Worm (Caenorhabditis elegans) whole organism, L4 larva: Measurements from ENCODE around the gene F38E9.4.
A peak's percentile ranks its signal among the peaks of the same experiment; 100 is the strongest.

Experiments
- F44E2.7 ChIP-seq: fragments of 200-800 bp; sonication (Bioruptor generic); IDR thresholded peaks from 2 replicates; pipeline ENCODE4 v2.1.2; 2022; ENCODE audit warnings: missing genetic modification characterization, missing compliant biosample characterization
- F49E8.2 ChIP-seq: sonication (generic microtip); optimal IDR thresholded peaks from 2 replicates; lab custom pipeline; 2016; ENCODE audit warnings: missing compliant biosample characterization, mild to moderate bottlenecking, missing genetic modification characterization, borderline replicate concordance
- T20F7.1 ChIP-seq: fragments of 200-800 bp; sonication (Bioruptor generic); optimal IDR thresholded peaks from 2 replicates; lab custom pipeline; 2018; ENCODE audit warnings: mild to moderate bottlenecking, missing genetic modification characterization, missing compliant biosample characterization
- Y105C5A.15 ChIP-seq: fragments of 200-800 bp; sonication (Bioruptor generic); IDR thresholded peaks from 2 replicates; pipeline ENCODE4 v1.3.6; 2022; ENCODE audit warnings: missing genetic modification characterization, missing compliant biosample characterization
- ZK546.5 ChIP-seq, 2 experiments: sonication (generic microtip); optimal IDR thresholded peaks; 2 replicates each; lab custom pipeline; 2017; ENCODE audit warnings: missing biosample characterization in 2 of 2, missing genetic modification characterization in 2 of 2
- aly-2 ChIP-seq: sonication (generic microtip); optimal IDR thresholded peaks from 2 replicates; lab custom pipeline; 2018; ENCODE audit warnings: missing biosample characterization, missing genetic modification characterization
- ama-1 ChIP-seq: fragments of 150-350 bp; optimal IDR thresholded peaks from 2 replicates; lab custom pipeline; 2014; ENCODE audit warnings: inconsistent platforms, mixed read lengths
- attf-4 ChIP-seq: sonication (generic microtip); optimal IDR thresholded peaks from 3 replicates; lab custom pipeline; 2017; ENCODE audit warnings: missing biosample characterization, missing genetic modification characterization
- ceh-28 ChIP-seq: fragments of 150-350 bp; optimal IDR thresholded peaks from 2 replicates; lab custom pipeline; 2014; ENCODE audit warnings: missing biosample characterization, missing genetic modification reagents, missing genetic modification characterization
- ceh-62 ChIP-seq: sonication (generic microtip); optimal IDR thresholded peaks from 2 replicates; lab custom pipeline; 2017; ENCODE audit warnings: missing biosample characterization, missing genetic modification characterization
- ceh-82 ChIP-seq: sonication (generic microtip); optimal IDR thresholded peaks from 2 replicates; lab custom pipeline; 2017; ENCODE audit warnings: missing biosample characterization, missing genetic modification characterization
- cey-2 ChIP-seq: sonication (generic microtip); optimal IDR thresholded peaks from 3 replicates; lab custom pipeline; 2017; ENCODE audit warnings: missing genetic modification characterization, mild to moderate bottlenecking, missing compliant biosample characterization, antibody characterized with exemption, borderline replicate concordance; ENCODE audit not compliant: insufficient read depth
- daf-16 ChIP-seq, 3 experiments: sonication (generic microtip); optimal IDR thresholded peaks; 2 replicates each; lab custom pipeline; 2016 to 2017; ENCODE audit warnings: missing genetic modification characterization in 3 of 3, missing genetic modification reagents in 3 of 3, mild to moderate bottlenecking in 2 of 3, missing compliant biosample characterization in 2 of 3, missing biosample characterization in 1 of 3, moderate library complexity in 1 of 3
- dmd-8 ChIP-seq: fragments of 200-800 bp; sonication (Bioruptor generic); IDR thresholded peaks from 2 replicates; pipeline ENCODE4 v1.3.6; 2022; ENCODE audit warnings: missing genetic modification characterization, missing compliant biosample characterization
- dmd-9 ChIP-seq: fragments of 200-800 bp; sonication (Bioruptor generic); IDR thresholded peaks from 2 replicates; pipeline ENCODE4 v1.3.6; 2022; ENCODE audit warnings: missing genetic modification reagents, missing genetic modification characterization, missing compliant biosample characterization
- dve-1 ChIP-seq: sonication (generic microtip); optimal IDR thresholded peaks from 2 replicates; lab custom pipeline; 2017; ENCODE audit warnings: antibody characterized with exemption, mild to moderate bottlenecking, missing genetic modification characterization, missing compliant biosample characterization; ENCODE audit not compliant: insufficient read depth
- egl-43 ChIP-seq: fragments of 200-800 bp; sonication (Bioruptor generic); IDR thresholded peaks from 2 replicates; pipeline ENCODE4 v1.3.6; 2022; ENCODE audit warnings: missing genetic modification reagents, missing genetic modification characterization, missing compliant biosample characterization
- fos-1 ChIP-seq: fragments of 150-350 bp; optimal IDR thresholded peaks from 2 replicates; lab custom pipeline; 2014; ENCODE audit warnings: missing biosample characterization, missing genetic modification characterization
- hif-1 ChIP-seq, 2 experiments: sonication (generic microtip); optimal IDR thresholded peaks; 2 replicates each; lab custom pipeline; 2016 to 2017; ENCODE audit warnings: missing compliant biosample characterization in 2 of 2, missing genetic modification characterization in 2 of 2, missing genetic modification reagents in 2 of 2, missing genotype in 2 of 2, mild to moderate bottlenecking in 1 of 2
- hlh-11 ChIP-seq: fragments of 200-800 bp; sonication (Bioruptor generic); optimal IDR thresholded peaks from 2 replicates; lab custom pipeline; 2018; ENCODE audit warnings: mild to moderate bottlenecking, missing genetic modification characterization, missing compliant biosample characterization
- lim-7 ChIP-seq: fragments of 200-800 bp; sonication (Bioruptor generic); IDR thresholded peaks from 2 replicates; pipeline ENCODE4 v1.3.6; 2022; ENCODE audit warnings: missing genetic modification characterization, missing compliant biosample characterization
- lir-3 ChIP-seq: sonication (generic microtip); optimal IDR thresholded peaks from 2 replicates; lab custom pipeline; 2016; ENCODE audit warnings: mild to moderate bottlenecking, missing genetic modification characterization, missing compliant biosample characterization
- mdl-1 ChIP-seq, 2 experiments: fragments of 150-350 bp in 1 of 2; sonication (generic microtip) in 1 of 2; optimal IDR thresholded peaks; 2 replicates each; lab custom pipeline; 2014 to 2017; ENCODE audit warnings: missing biosample characterization in 2 of 2, missing genetic modification characterization in 2 of 2
- mxl-2 ChIP-seq: fragments of 200-800 bp; sonication (Bioruptor generic); conservative IDR thresholded peaks from 2 replicates; pipeline ENCODE4 v1.3.6; 2022; ENCODE audit warnings: missing genetic modification reagents, missing genetic modification characterization, missing compliant biosample characterization
- mxl-3 ChIP-seq: fragments of 200-800 bp; sonication (Bioruptor generic); optimal IDR thresholded peaks from 2 replicates; lab custom pipeline; 2018; ENCODE audit warnings: mild to moderate bottlenecking, missing genetic modification characterization, missing compliant biosample characterization
- nhr-10 ChIP-seq: fragments of 150-350 bp; optimal IDR thresholded peaks from 2 replicates; lab custom pipeline; 2014; ENCODE audit warnings: missing biosample characterization, missing genetic modification characterization
- nhr-41 ChIP-seq: fragments of 200-800 bp; sonication (Bioruptor generic); IDR thresholded peaks from 2 replicates; pipeline ENCODE4 v1.3.6; 2022; ENCODE audit warnings: missing genetic modification reagents, missing genetic modification characterization, missing compliant biosample characterization
- nhr-76 ChIP-seq: fragments of 150-350 bp; optimal IDR thresholded peaks from 2 replicates; lab custom pipeline; 2014; ENCODE audit warnings: missing biosample characterization, missing genetic modification characterization
- pha-4 ChIP-seq, 2 experiments: fragments of 150-350 bp in 1 of 2; fragments of 200-800 bp in 1 of 2; sonication (Bioruptor generic) in 1 of 2; IDR thresholded peaks in 1 of 2; optimal IDR thresholded peaks in 1 of 2; 2 replicates each; pipeline versions ENCODE4 v1.3.6 to Lab custom; 2014 to 2022; ENCODE audit warnings: missing genetic modification characterization in 2 of 2, missing genetic modification reagents in 2 of 2, missing biosample characterization in 1 of 2, missing compliant biosample characterization in 1 of 2
- saeg-2 ChIP-seq: fragments of 200-800 bp; sonication (Bioruptor generic); IDR thresholded peaks from 2 replicates; pipeline ENCODE4 v1.3.6; 2022; ENCODE audit warnings: missing genetic modification reagents, missing genetic modification characterization, missing compliant biosample characterization
- set-16 ChIP-seq: fragments of 200-800 bp; sonication (Bioruptor generic); IDR thresholded peaks from 2 replicates; pipeline ENCODE4 v1.3.6; 2022; ENCODE audit warnings: missing genetic modification reagents, missing genetic modification characterization, missing compliant biosample characterization
- skn-1 ChIP-seq: fragments of 150-350 bp; optimal IDR thresholded peaks from 2 replicates; lab custom pipeline; 2014; ENCODE audit warnings: missing biosample characterization, missing genetic modification characterization
- snpc-1.2 ChIP-seq: fragments of 200-800 bp; sonication (Bioruptor generic); IDR thresholded peaks from 2 replicates; pipeline ENCODE4 v1.3.6; 2022; ENCODE audit warnings: missing genetic modification reagents, missing genetic modification characterization, missing compliant biosample characterization
- spr-1 ChIP-seq: sonication (generic microtip); optimal IDR thresholded peaks from 2 replicates; lab custom pipeline; 2016; ENCODE audit warnings: mild to moderate bottlenecking, missing genetic modification characterization, missing compliant biosample characterization
- unc-62 ChIP-seq, 3 experiments: fragments of 150-350 bp in 1 of 3; sonication (generic microtip); optimal IDR thresholded peaks in 2 of 3; peaks in 1 of 3; 1 replicate in 1 of 3; 2 replicates in 2 of 3; lab custom pipeline; 2014 to 2017; ENCODE audit warnings: missing biosample characterization in 3 of 3, missing genetic modification characterization in 3 of 3, missing genetic modification reagents in 3 of 3, missing genotype in 1 of 3
- vab-7 ChIP-seq: fragments of 200-800 bp; sonication (Bioruptor generic); IDR thresholded peaks from 2 replicates; pipeline ENCODE4 v1.3.6; 2022; ENCODE audit warnings: missing genetic modification reagents, missing genetic modification characterization, missing compliant biosample characterization
- zfp-2 ChIP-seq: sonication (generic microtip); optimal IDR thresholded peaks from 2 replicates; lab custom pipeline; 2016; ENCODE audit warnings: mild to moderate bottlenecking, missing genetic modification characterization, missing compliant biosample characterization

The F38E9.4 gene

DNA sequence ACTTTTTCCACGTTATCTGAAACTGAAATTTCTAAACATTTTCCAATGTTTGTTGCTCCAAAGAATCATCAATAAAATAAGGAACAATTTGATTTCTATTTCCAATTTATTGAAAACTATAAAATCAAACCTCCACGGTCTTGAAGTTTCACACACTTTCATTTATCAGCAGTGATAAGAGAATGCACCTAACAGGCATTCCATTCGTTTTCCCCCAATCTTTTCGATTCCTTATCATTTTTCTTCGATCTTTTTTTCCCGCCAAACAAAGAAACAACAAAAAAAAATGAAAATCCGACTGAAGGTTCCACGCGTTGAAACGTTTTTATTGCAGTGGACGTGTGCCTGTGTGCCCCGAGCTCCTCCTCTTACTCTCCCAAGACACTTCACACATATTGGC is 4.9 kb downstream of the F38E9.4 start, which contains the start of gene nas-39 (continued):
- no peak for TF ChIP-seq nhr-76 (tag; lab: Kevin White, UChicago)
- no peak for TF ChIP-seq dmd-9 (GFP tag; lab: Robert Waterston, UW)
- no peak for TF ChIP-seq Y105C5A.15 (GFP tag; lab: Robert Waterston, UW)
- TF ChIP-seq ZK546.5 (tag; optimal IDR thresholded peaks at IDR 0.05; lab: Kevin White, UChicago), result no peak
- TF ChIP-seq mdl-1 (tag; optimal IDR thresholded peaks at IDR 0.05; lab: Kevin White, UChicago), result no peak
- no peak for TF ChIP-seq unc-62 (GFP tag; optimal IDR thresholded peaks at IDR 0.05 in 1 of 2; lab: Kevin White, UChicago)
- TF ChIP-seq unc-62 (tag; optimal IDR thresholded peaks at IDR 0.05; lab: Kevin White, UChicago), result no peak
- TF ChIP-seq hif-1 (tag; optimal IDR thresholded peaks at IDR 0.05; lab: Kevin White, UChicago), result no peak
- TF ChIP-seq spr-1, result no peak
- TF ChIP-seq pha-4 (GFP tag; IDR thresholded peaks at IDR 0.05; lab: Robert Waterston, UW), result no peak
- no peak for TF ChIP-seq pha-4 (tag; optimal IDR thresholded peaks at IDR 0.05; lab: Kevin White, UChicago)
- TF ChIP-seq ceh-28 (tag; lab: Kevin White, UChicago), result no peak
- no peak for TF ChIP-seq ceh-62
- TF ChIP-seq nhr-10 (tag; lab: Kevin White, UChicago), result no peak
- no peak for TF ChIP-seq fos-1
- no peak for TF ChIP-seq saeg-2 (GFP tag; lab: Robert Waterston, UW)
- TF ChIP-seq nhr-41, result no peak
- no peak for TF ChIP-seq cey-2 (tag; lab: Kevin White, UChicago)
- TF ChIP-seq aly-2 (tag; lab: Kevin White, UChicago), result no peak
- no peak for TF ChIP-seq daf-16 (GFP tag; optimal IDR thresholded peaks at IDR 0.05; lab: Kevin White, UChicago)
- TF ChIP-seq daf-16 (tag; optimal IDR thresholded peaks at IDR 0.05; lab: Kevin White, UChicago), result peak; percentile 71
- peak; percentile 46 for TF ChIP-seq hlh-11 (tag; lab: Kevin White, UChicago)
- TF ChIP-seq dmd-8 (GFP tag; lab: Robert Waterston, UW), result no peak
- TF ChIP-seq mxl-3 (GFP tag; lab: Kevin White, UChicago), result no peak
- TF ChIP-seq, all 104 proteins: peak for 7

DNA sequence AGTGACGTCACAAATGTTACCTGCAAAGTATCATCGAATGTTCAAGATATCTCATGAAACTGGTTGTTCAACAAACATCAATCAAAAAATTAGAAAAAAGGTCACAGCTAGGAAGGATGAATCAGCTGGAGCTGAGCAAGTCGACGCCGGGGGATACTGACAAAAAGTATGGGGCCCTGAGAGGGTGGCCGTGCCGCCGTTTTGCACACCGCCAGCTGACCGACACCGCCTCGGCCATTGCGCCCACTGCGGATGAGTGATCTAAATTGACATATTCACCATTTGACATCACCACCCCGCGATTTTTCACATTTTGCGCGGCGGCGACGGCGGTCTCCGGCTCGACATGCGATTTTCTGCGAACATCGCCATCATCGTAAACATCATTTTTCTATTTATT is 5.4 kb downstream of the F38E9.4 start:
- TF ChIP-seq mxl-2 (GFP tag; lab: Robert Waterston, UW) (no peak), set-16 (GFP tag; lab: Robert Waterston, UW) (peak; percentile 82)

DNA sequence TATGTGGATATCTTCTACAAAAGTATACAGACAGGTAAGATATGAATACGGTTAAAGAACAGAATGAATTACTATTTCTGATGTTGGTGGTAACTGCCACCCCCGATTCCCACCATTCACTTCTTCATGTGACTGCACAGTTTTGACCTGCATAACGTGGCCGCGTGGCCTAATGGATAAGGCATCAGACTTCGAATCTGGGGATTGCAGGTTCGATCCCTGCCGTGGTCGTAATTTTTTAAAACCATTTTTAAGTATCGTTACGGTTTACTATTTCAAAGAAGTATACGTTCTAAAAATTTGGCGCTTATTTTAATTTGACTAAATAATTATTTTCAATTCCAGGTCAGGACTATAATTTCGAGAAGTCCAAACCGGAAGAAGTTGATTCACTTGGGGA is 9.6 kb downstream of the F38E9.4 start:
- no peak for TF ChIP-seq dve-1 (tag; lab: Kevin White, UChicago)
- TF ChIP-seq skn-1 (tag; lab: Kevin White, UChicago), result no peak
- TF ChIP-seq egl-43 (GFP tag; lab: Robert Waterston, UW), result 0 out of 2 replicates have a peak, but pooled peaks have one; percentile 37
- TF ChIP-seq attf-4, result no peak
- no peak for TF ChIP-seq F44E2.7 (GFP tag; lab: Robert Waterston, UW)
- TF ChIP-seq unc-62 (GFP tag; optimal IDR thresholded peaks at IDR 0.05 in 1 of 2; lab: Kevin White, UChicago), result peak in 1 of 2 experiments; percentile 36
- no peak for TF ChIP-seq unc-62 (tag; optimal IDR thresholded peaks at IDR 0.05; lab: Kevin White, UChicago)
- no peak for TF ChIP-seq cey-2 (tag; lab: Kevin White, UChicago)
- peak; percentile 69; the same call in 1 of the 2 replicates for TF ChIP-seq snpc-1.2
- TF ChIP-seq F49E8.2 (tag; lab: Kevin White, UChicago), result no peak
- no peak for TF ChIP-seq zfp-2
- TF ChIP-seq T20F7.1 (GFP tag; lab: Kevin White, UChicago), result no peak
- no peak for TF ChIP-seq ama-1 (lab: Kevin White, UChicago)
- TF ChIP-seq ceh-82 (tag; lab: Kevin White, UChicago), result no peak
- TF ChIP-seq dmd-9 (GFP tag; lab: Robert Waterston, UW), result no peak
- 0 out of 2 replicates have a peak, but pooled peaks have one; percentile 30 for TF ChIP-seq vab-7 (GFP tag; lab: Robert Waterston, UW)
- TF ChIP-seq lir-3 (tag; lab: Kevin White, UChicago), result no peak
- 0 out of 2 replicates have a peak, but pooled peaks have one; percentile 41 for TF ChIP-seq lim-7 (GFP tag; lab: Robert Waterston, UW)
- TF ChIP-seq, all 104 proteins: peak for 5
